Worm (Caenorhabditis elegans) whole organism, L1 larva: ENCODE data around the gene sbsp-1.

ENCODE experiments used
- aha-1 ChIP-seq: fragments of 150-350 bp; optimal IDR thresholded peaks from 2 replicates; lab custom pipeline; 2014; ENCODE audit warnings: missing biosample characterization, missing genetic modification characterization
- efl-1 ChIP-seq, 4 experiments: fragments of 150-350 bp; optimal IDR thresholded peaks in 3 of 4; peaks in 1 of 4; 1 replicate in 1 of 4; 2 replicates in 3 of 4; lab custom pipeline; 2014; ENCODE audit warnings: missing biosample characterization in 2 of 4, missing genetic modification characterization in 2 of 4, missing genetic modification reagents in 2 of 4
- elt-2 ChIP-seq: sonication (generic microtip); optimal IDR thresholded peaks from 2 replicates; lab custom pipeline; 2016; ENCODE audit warnings: missing genetic modification characterization, mild to moderate bottlenecking, inconsistent platforms, missing compliant biosample characterization, missing genetic modification reagents
- lin-39 ChIP-seq: fragments of 150-350 bp; optimal IDR thresholded peaks from 2 replicates; lab custom pipeline; 2014; ENCODE audit warnings: missing biosample characterization, missing genetic modification reagents, missing genetic modification characterization
- nhr-12 ChIP-seq: sonication (generic microtip); optimal IDR thresholded peaks from 2 replicates; lab custom pipeline; 2017; ENCODE audit warnings: missing biosample characterization, missing genetic modification characterization
- skn-1 ChIP-seq: fragments of 150-350 bp; optimal IDR thresholded peaks from 2 replicates; lab custom pipeline; 2014; ENCODE audit warnings: missing biosample characterization, missing genetic modification characterization
- sox-4 ChIP-seq: sonication (generic microtip); optimal IDR thresholded peaks from 2 replicates; lab custom pipeline; 2016; ENCODE audit warnings: missing genetic modification characterization, missing compliant biosample characterization
- unc-86 ChIP-seq: sonication (generic microtip); optimal IDR thresholded peaks from 2 replicates; lab custom pipeline; 2016; ENCODE audit warnings: missing genetic modification characterization, missing compliant biosample characterization

DNA sequence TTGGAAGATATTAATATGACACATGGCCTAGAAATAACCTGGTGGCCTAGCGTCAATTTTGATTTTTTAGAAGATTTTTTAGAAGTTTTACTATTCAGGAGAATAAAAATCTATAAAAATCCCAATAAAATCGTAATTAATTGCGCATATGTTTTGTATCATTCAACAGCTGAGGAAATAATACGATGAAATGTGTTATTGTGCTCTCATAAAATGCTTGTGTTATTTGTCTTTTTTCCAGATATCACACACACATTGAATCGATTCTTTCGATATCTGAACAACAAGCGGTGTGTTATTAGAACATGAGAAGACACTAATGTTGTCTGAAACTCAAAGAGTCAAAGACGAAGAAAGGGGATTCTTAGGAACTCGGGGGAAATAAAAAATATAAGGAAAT lies 7.6 kb upstream of the sbsp-1 start:
- TF ChIP-seq lin-39 (tag; lab: Kevin White, UChicago) (no peak), efl-1 (optimal IDR thresholded peaks at IDR 0.05; lab: Kevin White, UChicago) (no peak), efl-1 (GFP tag; optimal IDR thresholded peaks at IDR 0.05 in 1 of 2; lab: Kevin White, UChicago) (no peak), skn-1 (tag; lab: Kevin White, UChicago) (no peak), sox-4 (tag; lab: Kevin White, UChicago) (no peak), nhr-12 (tag; lab: Kevin White, UChicago) (no peak), aha-1 (tag; lab: Kevin White, UChicago) (no peak), unc-86 (tag; lab: Kevin White, UChicago) (no peak), elt-2 (tag; lab: Kevin White, UChicago) (no peak)
